Fruit fly (Drosophila melanogaster): ENCODE measurements around the gene CG31142.

DNA sequence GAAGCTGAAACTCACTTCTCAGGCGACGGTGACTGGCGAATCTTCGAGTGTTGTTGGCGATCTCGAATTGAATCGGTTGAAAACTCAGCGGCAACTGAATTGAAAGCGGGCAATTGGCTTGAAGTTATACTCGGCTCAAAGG, 19.2 kb downstream of the CG31142 start, which contains the start of gene CG12268:
- TF ChIP-seq ttk (GFP tag; IDR thresholded peaks at IDR 0.05), result no peak
- no peak for TF ChIP-seq Hmx (GFP tag; optimal IDR thresholded peaks at IDR 0.05)
- TF ChIP-seq CG34224 (GFP tag; IDR thresholded peaks at IDR 0.05; ENCODE audit: partially characterized antibody), result no peak
- TF ChIP-seq BtbVII (GFP tag; optimal IDR thresholded peaks at IDR 0.05), result no peak
- no peak for TF ChIP-seq CG1602 (GFP tag; optimal IDR thresholded peaks at IDR 0.05)
- no peak for TF ChIP-seq pfk (GFP tag; optimal IDR thresholded peaks at IDR 0.05)
- no peak for TF ChIP-seq Six4 (GFP tag; optimal IDR thresholded peaks at IDR 0.05)
- TF ChIP-seq sna (GFP tag; IDR thresholded peaks at IDR 0.05; ENCODE audit: partially characterized antibody), result no peak
- no peak for TF ChIP-seq CG14441 (GFP tag; IDR thresholded peaks at IDR 0.05)

Data from whole organism, embryonic.